Worm (Caenorhabditis elegans) whole organism, L2 larva: ENCODE results near the gene Y50D4A.4.

Experiments
- C34F6.9 ChIP-seq: fragments of 150-350 bp; optimal IDR thresholded peaks from 2 replicates; lab custom pipeline; 2014; ENCODE audit warnings: missing biosample characterization, missing genetic modification characterization
- F13H6.1 ChIP-seq: sonication (generic microtip); optimal IDR thresholded peaks from 2 replicates; lab custom pipeline; 2016; ENCODE audit warnings: missing genetic modification characterization, missing compliant biosample characterization
- R02D3.7 ChIP-seq: fragments of 150-350 bp; optimal IDR thresholded peaks from 2 replicates; lab custom pipeline; 2014; ENCODE audit warnings: missing biosample characterization, missing genetic modification characterization
- Y55F3AM.14 ChIP-seq: fragments of 200-800 bp; sonication (Bioruptor generic); optimal IDR thresholded peaks from 2 replicates; lab custom pipeline; 2018; ENCODE audit warnings: mild to moderate bottlenecking, missing genetic modification characterization, missing compliant biosample characterization
- alr-1 ChIP-seq: fragments of 150-350 bp; optimal IDR thresholded peaks from 2 replicates; lab custom pipeline; 2014; ENCODE audit warnings: missing biosample characterization, missing genetic modification characterization
- aly-2 ChIP-seq: fragments of 150-350 bp; optimal IDR thresholded peaks from 2 replicates; lab custom pipeline; 2014; ENCODE audit warnings: missing biosample characterization, missing genetic modification characterization
- blmp-1 ChIP-seq: sonication (generic microtip); optimal IDR thresholded peaks from 2 replicates; lab custom pipeline; 2017; ENCODE audit warnings: missing genetic modification characterization, mild to moderate bottlenecking, missing compliant biosample characterization, antibody characterized with exemption, moderate library complexity; ENCODE audit not compliant: insufficient read depth
- ceh-16 ChIP-seq: fragments of 150-350 bp; optimal IDR thresholded peaks from 2 replicates; lab custom pipeline; 2014; ENCODE audit warnings: missing biosample characterization, missing genetic modification characterization
- ceh-82 ChIP-seq: fragments of 150-350 bp; optimal IDR thresholded peaks from 2 replicates; lab custom pipeline; 2014; ENCODE audit warnings: missing biosample characterization, missing genetic modification characterization
- crh-2 ChIP-seq: sonication (generic microtip); optimal IDR thresholded peaks from 2 replicates; lab custom pipeline; 2017; ENCODE audit warnings: missing biosample characterization, missing genetic modification characterization
- dmd-4 ChIP-seq: sonication (generic microtip); optimal IDR thresholded peaks from 2 replicates; lab custom pipeline; 2017; ENCODE audit warnings: missing biosample characterization, missing genetic modification characterization
- egl-27 ChIP-seq: sonication (generic microtip); optimal IDR thresholded peaks from 3 replicates; lab custom pipeline; 2017; ENCODE audit warnings: missing biosample characterization, missing genetic modification reagents, missing genetic modification characterization
- elt-1 ChIP-seq: fragments of 150-350 bp; optimal IDR thresholded peaks from 2 replicates; lab custom pipeline; 2014; ENCODE audit warnings: missing biosample characterization, missing genetic modification characterization
- fos-1 ChIP-seq: fragments of 150-350 bp; optimal IDR thresholded peaks from 2 replicates; lab custom pipeline; 2014; ENCODE audit warnings: missing biosample characterization, missing genetic modification characterization
- gmeb-1 ChIP-seq: fragments of 150-350 bp; optimal IDR thresholded peaks from 2 replicates; lab custom pipeline; 2014; ENCODE audit warnings: missing biosample characterization, missing genetic modification characterization
- lin-11 ChIP-seq: fragments of 150-350 bp; sonication (generic microtip); optimal IDR thresholded peaks from 2 replicates; lab custom pipeline; 2014; ENCODE audit warnings: missing biosample characterization, missing genetic modification characterization, inconsistent platforms, mixed read lengths
- lin-13 ChIP-seq: fragments of 150-350 bp; optimal IDR thresholded peaks from 2 replicates; lab custom pipeline; 2014; ENCODE audit warnings: missing biosample characterization, missing genetic modification reagents, missing genetic modification characterization
- lsy-2 ChIP-seq, 2 experiments: fragments of 150-350 bp in 1 of 2; sonication (generic microtip) in 1 of 2; optimal IDR thresholded peaks; 2 replicates each; lab custom pipeline; 2014 to 2017; ENCODE audit warnings: missing biosample characterization in 2 of 2, missing genetic modification characterization in 2 of 2
- mdl-1 ChIP-seq, 2 experiments: fragments of 150-350 bp in 1 of 2; sonication (generic microtip) in 1 of 2; optimal IDR thresholded peaks; 2 replicates each; lab custom pipeline; 2017; ENCODE audit warnings: missing biosample characterization in 2 of 2, missing genetic modification characterization in 2 of 2
- nhr-11 ChIP-seq: fragments of 150-350 bp; optimal IDR thresholded peaks from 2 replicates; lab custom pipeline; 2014; ENCODE audit warnings: missing biosample characterization, missing genetic modification characterization
- nhr-12 ChIP-seq: fragments of 150-350 bp; optimal IDR thresholded peaks from 2 replicates; lab custom pipeline; 2014; ENCODE audit warnings: missing biosample characterization, missing genetic modification characterization
- nhr-129 ChIP-seq: fragments of 150-350 bp; optimal IDR thresholded peaks from 2 replicates; lab custom pipeline; 2014; ENCODE audit warnings: missing biosample characterization, missing genetic modification characterization
- nhr-237 ChIP-seq: fragments of 150-350 bp; optimal IDR thresholded peaks from 2 replicates; lab custom pipeline; 2014; ENCODE audit warnings: missing biosample characterization, missing genetic modification characterization
- nhr-6 ChIP-seq: fragments of 150-350 bp; optimal IDR thresholded peaks from 2 replicates; lab custom pipeline; 2014; ENCODE audit warnings: missing biosample characterization, missing genetic modification characterization
- nhr-77 ChIP-seq: fragments of 150-350 bp; optimal IDR thresholded peaks from 2 replicates; lab custom pipeline; 2014; ENCODE audit warnings: missing biosample characterization, missing genetic modification characterization
- peb-1 ChIP-seq: fragments of 150-350 bp; optimal IDR thresholded peaks from 2 replicates; lab custom pipeline; 2014; ENCODE audit warnings: missing biosample characterization, missing genetic modification characterization
- sem-4 ChIP-seq: fragments of 150-350 bp; optimal IDR thresholded peaks from 2 replicates; lab custom pipeline; 2014; ENCODE audit warnings: missing biosample characterization, missing genetic modification reagents, missing genetic modification characterization
- skn-1 ChIP-seq: sonication (generic microtip); optimal IDR thresholded peaks from 2 replicates; lab custom pipeline; 2017; ENCODE audit warnings: missing biosample characterization, missing genetic modification characterization
- sma-3 ChIP-seq: sonication (generic microtip); optimal IDR thresholded peaks from 2 replicates; lab custom pipeline; 2016; ENCODE audit warnings: missing genetic modification reagents, missing genetic modification characterization, missing compliant biosample characterization
- sma-9 ChIP-seq, 2 experiments: fragments of 150-350 bp in 1 of 2; sonication (generic microtip) in 1 of 2; optimal IDR thresholded peaks; 2 replicates each; lab custom pipeline; 2014 to 2016; ENCODE audit warnings: missing genetic modification characterization in 2 of 2, mild to moderate bottlenecking in 1 of 2, missing biosample characterization in 1 of 2, missing compliant biosample characterization in 1 of 2, missing genetic modification reagents in 1 of 2, moderate library complexity in 1 of 2
- snpc-4 ChIP-seq: fragments of 150-350 bp; optimal IDR thresholded peaks from 2 replicates; lab custom pipeline; 2014; ENCODE audit warnings: missing biosample characterization, missing genetic modification characterization
- unc-39 ChIP-seq: fragments of 150-350 bp; optimal IDR thresholded peaks from 2 replicates; lab custom pipeline; 2014; ENCODE audit warnings: missing biosample characterization, missing genetic modification characterization
- unc-55 ChIP-seq: fragments of 150-350 bp; sonication (generic microtip); optimal IDR thresholded peaks from 3 replicates; lab custom pipeline; 2014; ENCODE audit warnings: missing biosample characterization, missing genetic modification reagents, missing genetic modification characterization
- unc-62 ChIP-seq: fragments of 150-350 bp; optimal IDR thresholded peaks from 2 replicates; lab custom pipeline; 2014; ENCODE audit warnings: missing biosample characterization, missing genetic modification reagents, missing genetic modification characterization
- zag-1 ChIP-seq: fragments of 150-350 bp; optimal IDR thresholded peaks from 2 replicates; lab custom pipeline; 2014; ENCODE audit warnings: missing biosample characterization, missing genetic modification characterization
- ztf-1 ChIP-seq: fragments of 200-800 bp; sonication (Bioruptor generic); conservative IDR thresholded peaks from 2 replicates; pipeline ENCODE4 v1.3.6; 2022; ENCODE audit warnings: missing genetic modification characterization, missing compliant biosample characterization
- ztf-4 ChIP-seq: fragments of 150-350 bp; optimal IDR thresholded peaks from 2 replicates; lab custom pipeline; 2014; ENCODE audit warnings: missing biosample characterization, missing genetic modification characterization

Y50D4A.4 gene

DNA sequence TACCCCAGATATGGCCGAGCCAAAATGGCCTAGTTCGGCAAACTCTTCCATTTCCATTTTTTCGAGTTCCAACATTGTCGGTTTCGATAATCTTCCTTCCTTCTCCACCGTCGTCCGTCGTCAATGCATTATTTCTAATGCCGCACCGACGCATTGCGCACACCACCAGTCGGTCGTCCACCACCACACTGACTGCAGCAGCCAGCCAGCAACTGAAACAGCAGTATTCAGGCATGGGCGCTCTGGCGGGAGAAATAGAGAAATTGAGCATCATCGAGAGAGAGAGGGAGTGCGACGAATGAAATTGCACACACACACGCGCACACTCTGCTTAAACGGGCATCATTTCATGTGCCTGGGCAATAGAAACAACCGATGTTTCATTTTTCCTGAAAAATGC lies 42.0 kb downstream of the Y50D4A.4 start:
- TF ChIP-seq crh-2: peak; percentile 56
- TF ChIP-seq unc-55 (GFP tag; lab: Kevin White, UChicago): peak; percentile 67
- peak; percentile 42 for TF ChIP-seq lin-11
- TF ChIP-seq ztf-4 (tag; lab: Kevin White, UChicago): peak; percentile 52
- peak; percentile 10 to 42 for TF ChIP-seq lsy-2 (tag; optimal IDR thresholded peaks at IDR 0.05; lab: Kevin White, UChicago)
- no peak for TF ChIP-seq skn-1 (tag; lab: Kevin White, UChicago)
- peak; percentile 24 for TF ChIP-seq zag-1
- TF ChIP-seq C34F6.9 (tag; lab: Kevin White, UChicago): peak; percentile 59
- peak; percentile 12 for TF ChIP-seq sma-9 (GFP tag; optimal IDR thresholded peaks at IDR 0.05; lab: Kevin White, UChicago)
- TF ChIP-seq sma-9 (tag; optimal IDR thresholded peaks at IDR 0.05; lab: Kevin White, UChicago): no peak
- peak; percentile 60 for TF ChIP-seq nhr-11 (tag; lab: Kevin White, UChicago)
- peak; percentile 41 for TF ChIP-seq F13H6.1 (tag; lab: Kevin White, UChicago)
- TF ChIP-seq snpc-4 (tag; lab: Kevin White, UChicago): peak; percentile 43
- TF ChIP-seq ceh-82 (tag; lab: Kevin White, UChicago): no peak
- TF ChIP-seq nhr-12 (tag; lab: Kevin White, UChicago): no peak
- peak; percentile 45 for TF ChIP-seq lin-13 (GFP tag; lab: Kevin White, UChicago)
- peak; percentile 76 for TF ChIP-seq Y55F3AM.14 (GFP tag; lab: Kevin White, UChicago)
- TF ChIP-seq sem-4 (tag; lab: Kevin White, UChicago): no peak
- no peak for TF ChIP-seq sma-3 (GFP tag; lab: Kevin White, UChicago)
- no peak for TF ChIP-seq blmp-1 (tag; lab: Kevin White, UChicago)
- TF ChIP-seq elt-1 (tag; lab: Kevin White, UChicago): no peak
- peak; percentile 93 for TF ChIP-seq alr-1 (tag; lab: Kevin White, UChicago)
- TF ChIP-seq nhr-129 (tag; lab: Kevin White, UChicago): peak; percentile 71
- TF ChIP-seq egl-27: peak; percentile 50
- TF ChIP-seq mdl-1 (tag; optimal IDR thresholded peaks at IDR 0.05; lab: Kevin White, UChicago): peak; percentile 11 to 64
- TF ChIP-seq fos-1 (tag; lab: Kevin White, UChicago): peak; percentile 43

DNA sequence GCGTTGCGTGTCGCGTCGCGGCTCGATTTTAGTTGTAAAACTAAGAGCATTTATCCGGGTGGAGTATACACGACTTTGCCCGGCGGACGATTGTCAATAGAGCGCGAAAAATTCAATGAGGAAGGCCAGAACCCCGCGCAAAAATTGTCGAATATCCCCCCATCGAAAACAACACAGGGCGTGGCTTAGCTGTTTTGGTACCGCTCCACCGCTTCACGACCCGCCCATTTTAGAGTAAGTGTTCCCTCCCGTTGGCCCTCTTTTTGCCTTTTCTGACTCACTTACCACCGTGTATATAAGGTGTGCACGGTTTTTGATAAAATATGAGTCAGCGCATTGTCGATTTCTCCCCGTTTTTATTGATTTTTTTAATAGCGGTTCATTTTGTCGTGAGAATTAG lies 42.5 kb downstream of the Y50D4A.4 start:
- TF ChIP-seq nhr-77 (tag; lab: Kevin White, UChicago) (no peak), unc-55 (GFP tag; lab: Kevin White, UChicago) (no peak), F13H6.1 (tag; lab: Kevin White, UChicago) (no peak), unc-62 (GFP tag; lab: Kevin White, UChicago) (no peak), elt-1 (tag; lab: Kevin White, UChicago) (no peak), dmd-4 (tag; lab: Kevin White, UChicago) (no peak), nhr-237 (tag; lab: Kevin White, UChicago) (no peak), nhr-6 (no peak), C34F6.9 (tag; lab: Kevin White, UChicago) (no peak), gmeb-1 (tag; lab: Kevin White, UChicago) (no peak), aly-2 (tag; lab: Kevin White, UChicago) (no peak), skn-1 (tag; lab: Kevin White, UChicago) (no peak), snpc-4 (tag; lab: Kevin White, UChicago) (no peak), alr-1 (tag; lab: Kevin White, UChicago) (no peak), nhr-11 (tag; lab: Kevin White, UChicago) (no peak), R02D3.7 (tag; lab: Kevin White, UChicago) (no peak), ztf-1 (GFP tag; lab: Robert Waterston, UW) (no peak)
- TF ChIP-seq, all 48 proteins: peak for 0

DNA sequence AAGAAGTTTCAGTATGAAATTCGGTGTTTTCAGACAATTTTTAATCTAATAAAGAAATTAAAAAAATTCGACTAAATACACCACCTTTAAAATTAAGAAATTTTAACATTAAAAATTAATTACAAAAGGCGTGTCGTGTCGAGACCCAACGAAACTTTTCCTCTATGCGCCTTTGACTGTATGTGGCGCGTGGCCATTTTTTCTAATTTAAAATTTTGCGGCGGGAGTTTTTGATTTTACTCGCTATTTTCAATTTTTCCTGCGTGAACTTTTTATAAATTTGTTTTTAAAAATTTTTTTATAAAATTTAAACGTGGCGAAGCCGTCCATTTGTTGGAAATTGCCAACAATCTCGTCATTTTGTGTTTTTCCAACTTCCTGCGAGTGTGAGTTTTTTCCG lies 43.2 kb downstream of the Y50D4A.4 start:
- TF ChIP-seq unc-39 (tag; lab: Kevin White, UChicago) (no peak), ceh-82 (tag; lab: Kevin White, UChicago) (no peak), nhr-6 (no peak), peb-1 (no peak), crh-2 (no peak), nhr-12 (tag; lab: Kevin White, UChicago) (no peak), R02D3.7 (tag; lab: Kevin White, UChicago) (no peak), ceh-16 (tag; lab: Kevin White, UChicago) (no peak), sma-9 (GFP tag; optimal IDR thresholded peaks at IDR 0.05; lab: Kevin White, UChicago) (no peak), sma-9 (tag; optimal IDR thresholded peaks at IDR 0.05; lab: Kevin White, UChicago) (no peak), nhr-11 (tag; lab: Kevin White, UChicago) (no peak), lin-11 (no peak), C34F6.9 (tag; lab: Kevin White, UChicago) (no peak), Y55F3AM.14 (GFP tag; lab: Kevin White, UChicago) (no peak), mdl-1 (tag; optimal IDR thresholded peaks at IDR 0.05; lab: Kevin White, UChicago) (no peak), snpc-4 (tag; lab: Kevin White, UChicago) (no peak), lin-13 (GFP tag; lab: Kevin White, UChicago) (no peak), gmeb-1 (tag; lab: Kevin White, UChicago) (no peak), nhr-129 (tag; lab: Kevin White, UChicago) (no peak)
